Worm (Caenorhabditis elegans) whole organism, late embryonic: Measurements from ENCODE around the gene T15B12.1.

Experiments used
- che-1 ChIP-seq: sonication (generic microtip); optimal IDR thresholded peaks from 2 replicates; lab custom pipeline; 2016; ENCODE audit warnings: mild to moderate bottlenecking, missing genetic modification characterization, missing compliant biosample characterization
- dve-1 ChIP-seq: sonication (generic microtip); optimal IDR thresholded peaks from 2 replicates; lab custom pipeline; 2017; ENCODE audit warnings: antibody characterized with exemption, mild to moderate bottlenecking, missing genetic modification characterization, missing compliant biosample characterization
- fkh-10 ChIP-seq: fragments of 150-350 bp; optimal IDR thresholded peaks from 2 replicates; lab custom pipeline; 2014; ENCODE audit warnings: missing biosample characterization, missing genetic modification reagents, missing genetic modification characterization
- pqm-1 ChIP-seq: sonication (generic microtip); optimal IDR thresholded peaks from 2 replicates; lab custom pipeline; 2016; ENCODE audit warnings: missing genetic modification characterization, missing compliant biosample characterization
- tbx-2 ChIP-seq: sonication (generic microtip); optimal IDR thresholded peaks from 2 replicates; lab custom pipeline; 2016; ENCODE audit warnings: missing genetic modification characterization, missing compliant biosample characterization

- TF ChIP-seq tbx-2 (tag; lab: Kevin White, UChicago) (no peak), fkh-10 (GFP tag; lab: Kevin White, UChicago) (no peak), pqm-1 (tag; lab: Kevin White, UChicago) (no peak), che-1 (tag; lab: Kevin White, UChicago) (no peak), dve-1 (tag; lab: Kevin White, UChicago) (no peak)
These were observed 52.6 kb downstream of the T15B12.1 start for ce11 chrIII:5340530-5340929.
